Fruit fly (Drosophila melanogaster) whole organism, embryonic: Measurements from ENCODE around the gene CG17549.

ENCODE experiments used
- ATbp ChIP-seq: fragments of 200-800 bp; sonication (Bioruptor generic); optimal IDR thresholded peaks from 2 replicates; lab custom pipeline; 2017; ENCODE audit warnings: missing biosample characterization, mild to moderate bottlenecking, missing genetic modification characterization, missing genetic modification reagents
- CG10147 ChIP-seq: fragments of 200-800 bp; sonication (Bioruptor generic); optimal IDR thresholded peaks from 2 replicates; lab custom pipeline; 2019; ENCODE audit warnings: missing biosample characterization, mild to moderate bottlenecking, missing genetic modification characterization, moderate library complexity
- CG10462 ChIP-seq: fragments of 200-800 bp; sonication (Bioruptor generic); optimal IDR thresholded peaks from 2 replicates; lab custom pipeline; 2016; ENCODE audit warnings: missing biosample characterization, missing genetic modification characterization
- CG11085 ChIP-seq: fragments of 200-800 bp; sonication (Bioruptor generic); IDR thresholded peaks from 2 replicates; pipeline ENCODE4 v1.3.6; 2022; ENCODE audit warnings: missing biosample characterization, missing genetic modification characterization
- CG12769 ChIP-seq: fragments of 200-800 bp; sonication (Bioruptor generic); optimal IDR thresholded peaks from 2 replicates; lab custom pipeline; 2019; ENCODE audit warnings: missing biosample characterization, mild to moderate bottlenecking, missing genetic modification characterization, moderate library complexity
- CG13296 ChIP-seq: fragments of 200-800 bp; sonication (Bioruptor generic); optimal IDR thresholded peaks from 3 replicates; lab custom pipeline; 2018; ENCODE audit warnings: missing biosample characterization, mild to moderate bottlenecking, missing genetic modification characterization
- CG14441 ChIP-seq: fragments of 200-800 bp; sonication (Bioruptor generic); IDR thresholded peaks from 2 replicates; pipeline ENCODE4 v1.3.6; 2022; ENCODE audit warnings: missing biosample characterization, missing genetic modification characterization
- CG15073 ChIP-seq: fragments of 200-800 bp; sonication (Bioruptor generic); optimal IDR thresholded peaks from 2 replicates; lab custom pipeline; 2016; ENCODE audit warnings: missing biosample characterization, missing genetic modification characterization
- CG17186 ChIP-seq: fragments of 200-800 bp; sonication (Bioruptor generic); optimal IDR thresholded peaks from 3 replicates; lab custom pipeline; 2017; ENCODE audit warnings: missing biosample characterization, missing genetic modification reagents, missing genetic modification characterization
- CG18011 ChIP-seq: fragments of 200-800 bp; sonication (Bioruptor generic); optimal IDR thresholded peaks from 2 replicates; lab custom pipeline; 2017; ENCODE audit warnings: missing biosample characterization, missing genetic modification characterization, mild to moderate bottlenecking, moderate library complexity, missing genotype
- CG3407 ChIP-seq: fragments of 200-800 bp; sonication (Bioruptor generic); optimal IDR thresholded peaks from 2 replicates; lab custom pipeline; 2018; ENCODE audit warnings: missing biosample characterization, mild to moderate bottlenecking, missing genetic modification characterization
- CG3995 ChIP-seq: fragments of 200-800 bp; sonication (Bioruptor generic); optimal IDR thresholded peaks from 3 replicates; lab custom pipeline; 2016; ENCODE audit warnings: missing biosample characterization, missing genetic modification characterization
- CG6854 ChIP-seq: fragments of 200-800 bp; sonication (Bioruptor generic); optimal IDR thresholded peaks from 3 replicates; lab custom pipeline; 2017; ENCODE audit warnings: missing biosample characterization, mild to moderate bottlenecking, missing genetic modification characterization
- CG7556 ChIP-seq: fragments of 200-800 bp; sonication (Bioruptor generic); optimal IDR thresholded peaks from 2 replicates; lab custom pipeline; 2017; ENCODE audit warnings: missing biosample characterization, mild to moderate bottlenecking, missing genetic modification characterization
- CG8281 ChIP-seq: fragments of 200-800 bp; sonication (Bioruptor generic); optimal IDR thresholded peaks from 2 replicates; lab custom pipeline; 2018; ENCODE audit warnings: missing biosample characterization, mild to moderate bottlenecking, missing genetic modification characterization, moderate library complexity
- CG9437 ChIP-seq: fragments of 200-800 bp; sonication (Bioruptor generic); optimal IDR thresholded peaks from 2 replicates; lab custom pipeline; 2018; ENCODE audit warnings: missing biosample characterization, mild to moderate bottlenecking, missing genetic modification characterization
- CG9727 ChIP-seq: fragments of 200-800 bp; sonication (Bioruptor generic); optimal IDR thresholded peaks from 3 replicates; lab custom pipeline; 2017; ENCODE audit warnings: missing biosample characterization, mild to moderate bottlenecking, missing genetic modification characterization
- Chrac-16 ChIP-seq: fragments of 200-800 bp; sonication (Bioruptor generic); optimal IDR thresholded peaks from 3 replicates; lab custom pipeline; 2016; ENCODE audit warnings: missing biosample characterization, missing genetic modification characterization
- CkIIα-i1 ChIP-seq: fragments of 200-800 bp; sonication (Bioruptor generic); IDR thresholded peaks from 2 replicates; pipeline ENCODE4 v1.3.6; 2022; ENCODE audit warnings: missing biosample characterization, missing genetic modification characterization
- HLH54F ChIP-seq: fragments of 200-800 bp; sonication (Bioruptor generic); optimal IDR thresholded peaks from 3 replicates; lab custom pipeline; 2016; ENCODE audit warnings: missing biosample characterization, missing genetic modification characterization
- Jarid2 ChIP-seq: fragments of 200-800 bp; sonication (Bioruptor generic); optimal IDR thresholded peaks from 3 replicates; lab custom pipeline; 2017; ENCODE audit warnings: mild to moderate bottlenecking, missing biosample characterization, missing genetic modification reagents, missing genetic modification characterization
- Lim3 ChIP-seq: fragments of 200-800 bp; sonication (Bioruptor generic); IDR thresholded peaks from 2 replicates; pipeline ENCODE4 v1.3.6; 2022; ENCODE audit warnings: missing biosample characterization, missing genetic modification characterization
- Neu2 ChIP-seq: fragments of 200-800 bp; sonication (Bioruptor generic); optimal IDR thresholded peaks from 3 replicates; lab custom pipeline; 2016; ENCODE audit warnings: missing biosample characterization, missing genetic modification characterization, borderline replicate concordance
- Scr ChIP-seq: fragments of 200-800 bp; sonication (Bioruptor generic); IDR thresholded peaks from 2 replicates; pipeline ENCODE4 v1.3.6; 2022; ENCODE audit warnings: missing biosample characterization, missing genetic modification characterization; ENCODE audit not compliant: partially characterized antibody
- Side ChIP-seq: fragments of 200-800 bp; sonication (Bioruptor generic); optimal IDR thresholded peaks from 2 replicates; lab custom pipeline; 2016; ENCODE audit warnings: missing biosample characterization, missing genetic modification characterization
- Sox102F ChIP-seq: fragments of 200-800 bp; sonication (Bioruptor generic); optimal IDR thresholded peaks from 2 replicates; lab custom pipeline; 2018; ENCODE audit warnings: missing biosample characterization, mild to moderate bottlenecking, missing genetic modification characterization, moderate library complexity
- Usf ChIP-seq: fragments of 200-800 bp; sonication (Bioruptor generic); optimal IDR thresholded peaks from 2 replicates; lab custom pipeline; 2017; ENCODE audit warnings: missing genotype, missing biosample characterization, missing genetic modification characterization
- aop ChIP-seq: fragments of 200-800 bp; sonication (Bioruptor generic); IDR thresholded peaks from 2 replicates; pipeline ENCODE4 v1.3.6; 2022; ENCODE audit warnings: missing biosample characterization, missing genetic modification characterization
- ash1 ChIP-seq: fragments of 200-800 bp; sonication (Bioruptor generic); optimal IDR thresholded peaks from 2 replicates; lab custom pipeline; 2018; ENCODE audit warnings: missing biosample characterization, mild to moderate bottlenecking, missing genetic modification characterization
- bcd ChIP-seq: fragments of 200-800 bp; sonication (Bioruptor generic); optimal IDR thresholded peaks from 2 replicates; lab custom pipeline; 2017; ENCODE audit warnings: missing biosample characterization, mild to moderate bottlenecking, missing genetic modification characterization
- bsh ChIP-seq, 2 experiments: fragments of 200-800 bp; sonication (Bioruptor generic); optimal IDR thresholded peaks; 2 replicates each; lab custom pipeline; 2017 to 2018; ENCODE audit warnings: mild to moderate bottlenecking in 2 of 2, missing biosample characterization in 2 of 2, missing genetic modification characterization in 2 of 2, moderate library complexity in 1 of 2
- chif ChIP-seq, 2 experiments: fragments of 200-800 bp; sonication (Bioruptor generic); optimal IDR thresholded peaks; 3 replicates each; lab custom pipeline; 2016; ENCODE audit warnings: missing biosample characterization in 2 of 2, missing genetic modification characterization in 2 of 2
- chinmo ChIP-seq: fragments of 200-800 bp; sonication (Bioruptor generic); IDR thresholded peaks from 4 replicates; pipeline ENCODE4 v1.3.6; 2022; ENCODE audit warnings: missing biosample characterization, missing genetic modification characterization; ENCODE audit not compliant: partially characterized antibody
- ci ChIP-seq: fragments of 200-800 bp; sonication (Bioruptor generic); IDR thresholded peaks from 3 replicates; pipeline ENCODE4 v1.3.6; 2022; ENCODE audit warnings: missing biosample characterization, missing genetic modification characterization
- emc ChIP-seq: fragments of 200-800 bp; sonication (Bioruptor generic); optimal IDR thresholded peaks from 2 replicates; lab custom pipeline; 2016; ENCODE audit warnings: missing biosample characterization, missing genetic modification characterization
- en ChIP-seq: fragments of 200-800 bp; sonication (Bioruptor generic); optimal IDR thresholded peaks from 2 replicates; lab custom pipeline; 2016; ENCODE audit warnings: missing biosample characterization, missing genetic modification characterization
- exex ChIP-seq: fragments of 200-800 bp; sonication (Bioruptor generic); optimal IDR thresholded peaks from 4 replicates; lab custom pipeline; 2018; ENCODE audit warnings: missing biosample characterization, mild to moderate bottlenecking, missing genetic modification characterization, moderate library complexity
- fd96Cb ChIP-seq: fragments of 200-800 bp; sonication (Bioruptor generic); optimal IDR thresholded peaks from 2 replicates; lab custom pipeline; 2018; ENCODE audit warnings: missing biosample characterization, mild to moderate bottlenecking, missing genetic modification characterization, moderate library complexity
- gfzf ChIP-seq: fragments of 200-800 bp; sonication (Bioruptor generic); optimal IDR thresholded peaks from 2 replicates; lab custom pipeline; 2016; ENCODE audit warnings: missing biosample characterization, mild to moderate bottlenecking, missing genetic modification characterization, moderate library complexity
- hb ChIP-seq: fragments of 200-800 bp; sonication (Bioruptor generic); IDR thresholded peaks from 3 replicates; pipeline ENCODE4 v1.3.6; 2022; ENCODE audit warnings: missing biosample characterization, missing genetic modification characterization; ENCODE audit not compliant: partially characterized antibody
- lilli ChIP-seq: fragments of 200-800 bp; sonication (Bioruptor generic); optimal IDR thresholded peaks from 3 replicates; lab custom pipeline; 2016; ENCODE audit warnings: missing biosample characterization, missing genetic modification characterization
- mirr ChIP-seq: fragments of 200-800 bp; sonication (Bioruptor generic); optimal IDR thresholded peaks from 3 replicates; lab custom pipeline; 2018; ENCODE audit warnings: missing biosample characterization, mild to moderate bottlenecking, missing genetic modification characterization
- org-1 ChIP-seq: fragments of 200-800 bp; sonication (Bioruptor generic); optimal IDR thresholded peaks from 2 replicates; lab custom pipeline; 2017; ENCODE audit warnings: missing biosample characterization, missing genetic modification characterization
- pb ChIP-seq: fragments of 200-800 bp; sonication (Bioruptor generic); optimal IDR thresholded peaks from 3 replicates; lab custom pipeline; 2016; ENCODE audit warnings: missing biosample characterization, missing genetic modification characterization
- pfk ChIP-seq: fragments of 200-800 bp; sonication (Bioruptor generic); optimal IDR thresholded peaks from 2 replicates; lab custom pipeline; 2018; ENCODE audit warnings: missing biosample characterization, mild to moderate bottlenecking, missing genetic modification characterization, moderate library complexity
- psq ChIP-seq: fragments of 200-800 bp; sonication (Bioruptor generic); optimal IDR thresholded peaks from 2 replicates; lab custom pipeline; 2017; ENCODE audit warnings: missing biosample characterization, missing genetic modification characterization
- sim ChIP-seq: fragments of 200-800 bp; sonication (Bioruptor generic); IDR thresholded peaks from 2 replicates; pipeline ENCODE4 v1.3.6; 2022; ENCODE audit warnings: missing biosample characterization, missing genetic modification characterization
- tap ChIP-seq: fragments of 200-800 bp; optimal IDR thresholded peaks from 3 replicates; lab custom pipeline; 2019; ENCODE audit warnings: missing biosample characterization, mild to moderate bottlenecking, missing genetic modification characterization, moderate library complexity
- tin ChIP-seq: fragments of 200-800 bp; sonication (Bioruptor generic); optimal IDR thresholded peaks from 3 replicates; lab custom pipeline; 2016; ENCODE audit warnings: missing biosample characterization, missing genetic modification characterization
- tup ChIP-seq: fragments of 200-800 bp; sonication (Bioruptor generic); optimal IDR thresholded peaks from 2 replicates; lab custom pipeline; 2016; ENCODE audit warnings: missing biosample characterization, mild to moderate bottlenecking, missing genetic modification characterization, moderate library complexity

CG17549 gene

DNA sequence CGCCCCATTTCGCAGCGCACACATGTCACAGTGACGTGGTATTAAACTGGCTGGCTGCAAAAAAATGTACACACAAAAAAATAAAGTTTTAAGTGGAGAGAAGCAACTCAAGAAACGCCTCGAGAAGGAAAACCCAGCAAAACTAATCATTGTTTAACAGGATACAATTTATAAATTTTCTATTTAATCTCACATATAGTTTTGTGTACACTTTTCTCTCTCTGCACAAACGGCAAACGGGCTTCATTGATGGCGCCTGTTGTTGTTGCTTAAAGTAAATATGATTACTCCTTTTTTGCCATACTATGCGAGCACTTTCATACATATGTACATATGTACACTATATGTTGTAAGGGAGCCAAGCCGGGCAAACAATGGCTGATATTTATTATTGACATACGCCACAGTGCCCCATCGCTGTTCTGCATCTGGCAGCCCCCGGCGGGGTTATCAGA is 31.8 kb downstream of the CG17549 start (continued):
- TF ChIP-seq Sox102F (GFP tag; lab: Kevin White, UChicago) (peak; percentile 75), lilli (GFP tag; lab: Kevin White, UChicago) (peak; percentile 25), CG6854 (GFP tag; lab: Kevin White, UChicago) (no peak), Neu2 (GFP tag; lab: Kevin White, UChicago) (no peak), Chrac-16 (peak; percentile 39), Jarid2 (no peak), tin (GFP tag; lab: Kevin White, UChicago) (peak; percentile 59), CG18011 (no peak), CG10147 (GFP tag; lab: Kevin White, UChicago) (no peak), CG10462 (peak; percentile 11), bcd (GFP tag; lab: Kevin White, UChicago) (peak; percentile 36), CG9437 (GFP tag; lab: Kevin White, UChicago) (peak; percentile 6), exex (tag; lab: Kevin White, UChicago) (no peak), mirr (no peak), pfk (GFP tag; lab: Kevin White, UChicago) (no peak), sim (peak; percentile 53; the same call in 1 of the 2 replicates), CG13296 (GFP tag; lab: Kevin White, UChicago) (no peak), fd96Cb (peak; percentile 58), CG8281 (tag; lab: Kevin White, UChicago) (no peak), Lim3 (no peak), CG3995 (GFP tag; lab: Kevin White, UChicago) (no peak), CG17186 (GFP tag; lab: Kevin White, UChicago) (no peak), emc (GFP tag; lab: Kevin White, UChicago) (no peak), CG15073 (no peak), bsh (GFP tag; optimal IDR thresholded peaks at IDR 0.05; lab: Kevin White, UChicago) (peak; percentile 75 to 85), CG9727 (GFP tag; lab: Kevin White, UChicago) (peak; percentile 76), psq (GFP tag; lab: Kevin White, UChicago) (peak; percentile 26), org-1 (GFP tag; lab: Kevin White, UChicago) (peak; percentile 52), chif (GFP tag; optimal IDR thresholded peaks at IDR 0.05; lab: Kevin White, UChicago) (peak; percentile 65 to 71), CG3407 (GFP tag; lab: Kevin White, UChicago) (peak; percentile 74), hb (GFP tag; lab: Robert Waterston, UW) (no peak), CG14441 (GFP tag; lab: Robert Waterston, UW) (0 out of 2 replicates have a peak, but pooled peaks have one; percentile 36), tap (tag; lab: Kevin White, UChicago) (no peak), ATbp (GFP tag; lab: Kevin White, UChicago) (peak; percentile 69), tup (GFP tag; lab: Kevin White, UChicago) (no peak), Side (GFP tag; lab: Kevin White, UChicago) (peak; percentile 16), en (GFP tag; lab: Kevin White, UChicago) (no peak), aop (no peak), Scr (no peak), CkIIα-i1 (GFP tag; lab: Robert Waterston, UW) (no peak), CG7556 (GFP tag; lab: Kevin White, UChicago) (peak; percentile 49), pb (GFP tag; lab: Kevin White, UChicago) (no peak), gfzf (GFP tag; lab: Kevin White, UChicago) (no peak), CG11085 (GFP tag; lab: Robert Waterston, UW) (no peak), Usf (GFP tag; lab: Kevin White, UChicago) (no peak), ci (peak; percentile 74; the same call in 1 of the 3 replicates), HLH54F (GFP tag; lab: Kevin White, UChicago) (peak; percentile 18), ash1 (no peak), chinmo (GFP tag; lab: Robert Waterston, UW) (no peak), CG12769 (tag; lab: Kevin White, UChicago) (no peak)
